Worm (Caenorhabditis elegans): Measurements from ENCODE around the gene C15C8.8.

- TF ChIP-seq him-1 (tag; optimal IDR thresholded peaks at IDR 0.05) (no peak), W03F9.2 (tag; optimal IDR thresholded peaks at IDR 0.05) (no peak), dao-5 (tag; optimal IDR thresholded peaks at IDR 0.05) (no peak)
Measured at ce11 chrV:12747431-12747830, 4.9 kb downstream of the C15C8.8 start, which contains the start of gene C15C8.4.

All from whole organism, L4/young adult.